Worm (Caenorhabditis elegans) whole organism, late embryonic: ENCODE data around the gene F10E7.11.

Experiments
- K09A11.1 ChIP-seq: sonication (generic microtip); optimal IDR thresholded peaks from 2 replicates; lab custom pipeline; 2017; ENCODE audit warnings: antibody characterized with exemption, mild to moderate bottlenecking, missing genetic modification characterization, missing compliant biosample characterization; ENCODE audit not compliant: insufficient read depth
- ama-1 ChIP-seq: fragments of 150-350 bp; optimal IDR thresholded peaks from 2 replicates; lab custom pipeline; 2014
- ceh-14 ChIP-seq: sonication (generic microtip); optimal IDR thresholded peaks from 2 replicates; lab custom pipeline; 2016; ENCODE audit warnings: missing genotype, missing genetic modification characterization, missing compliant biosample characterization
- ceh-18 ChIP-seq: sonication (generic microtip); optimal IDR thresholded peaks from 2 replicates; lab custom pipeline; 2016; ENCODE audit warnings: missing genetic modification characterization, missing compliant biosample characterization
- ceh-19 ChIP-seq: fragments of 200-800 bp; sonication (Bioruptor generic); optimal IDR thresholded peaks from 2 replicates; lab custom pipeline; 2018; ENCODE audit warnings: mild to moderate bottlenecking, missing genetic modification characterization, missing compliant biosample characterization
- ceh-2 ChIP-seq: sonication (generic microtip); optimal IDR thresholded peaks from 2 replicates; lab custom pipeline; 2016; ENCODE audit warnings: missing genotype, missing genetic modification characterization, missing compliant biosample characterization
- ceh-22 ChIP-seq: sonication (generic microtip); optimal IDR thresholded peaks from 2 replicates; lab custom pipeline; 2017; ENCODE audit warnings: missing biosample characterization, missing genetic modification characterization
- ceh-31 ChIP-seq: sonication (generic microtip); optimal IDR thresholded peaks from 2 replicates; lab custom pipeline; 2016; ENCODE audit warnings: missing genetic modification characterization, missing compliant biosample characterization
- ceh-34 ChIP-seq: sonication (generic microtip); optimal IDR thresholded peaks from 2 replicates; lab custom pipeline; 2016; ENCODE audit warnings: mild to moderate bottlenecking, missing genetic modification characterization, missing compliant biosample characterization
- elt-2 ChIP-seq: sonication (generic microtip); optimal IDR thresholded peaks from 2 replicates; lab custom pipeline; 2016; ENCODE audit warnings: missing genetic modification reagents, missing genetic modification characterization, missing compliant biosample characterization
- ets-4 ChIP-seq: sonication (generic microtip); optimal IDR thresholded peaks from 2 replicates; lab custom pipeline; 2016; ENCODE audit warnings: missing genetic modification characterization, missing compliant biosample characterization
- eyg-1 ChIP-seq: sonication (generic microtip); optimal IDR thresholded peaks from 2 replicates; lab custom pipeline; 2016; ENCODE audit warnings: missing genotype, missing genetic modification characterization, missing compliant biosample characterization
- hlh-15 ChIP-seq: sonication (generic microtip); optimal IDR thresholded peaks from 2 replicates; lab custom pipeline; 2016; ENCODE audit warnings: missing genetic modification characterization, missing compliant biosample characterization
- hlh-30 ChIP-seq: sonication (generic microtip); optimal IDR thresholded peaks from 2 replicates; lab custom pipeline; 2017; ENCODE audit warnings: antibody characterized with exemption, missing genetic modification characterization, missing compliant biosample characterization; ENCODE audit not compliant: insufficient read depth
- hlh-6 ChIP-seq: sonication (generic microtip); optimal IDR thresholded peaks from 2 replicates; lab custom pipeline; 2016; ENCODE audit warnings: missing genotype, missing genetic modification characterization, missing compliant biosample characterization
- lin-11 ChIP-seq: fragments of 200-800 bp; sonication (Bioruptor generic); optimal IDR thresholded peaks from 2 replicates; lab custom pipeline; 2018; ENCODE audit warnings: mild to moderate bottlenecking, missing genetic modification characterization, missing compliant biosample characterization
- madf-2 ChIP-seq: sonication (generic microtip); optimal IDR thresholded peaks from 2 replicates; lab custom pipeline; 2017; ENCODE audit warnings: missing genetic modification characterization, missing compliant biosample characterization
- mec-3 ChIP-seq: sonication (generic microtip); optimal IDR thresholded peaks from 2 replicates; lab custom pipeline; 2016; ENCODE audit warnings: borderline replicate concordance, missing genetic modification characterization, missing compliant biosample characterization
- nfya-1 ChIP-seq: sonication (generic microtip); optimal IDR thresholded peaks from 2 replicates; lab custom pipeline; 2017; ENCODE audit warnings: missing genetic modification characterization, mild to moderate bottlenecking, missing compliant biosample characterization, antibody characterized with exemption, moderate library complexity
- nhr-11 ChIP-seq: fragments of 150-350 bp; optimal IDR thresholded peaks from 2 replicates; lab custom pipeline; 2014; ENCODE audit warnings: missing biosample characterization, missing genetic modification characterization
- odd-2 ChIP-seq: sonication (generic microtip); optimal IDR thresholded peaks from 2 replicates; lab custom pipeline; 2017; ENCODE audit warnings: antibody characterized with exemption, mild to moderate bottlenecking, missing genetic modification characterization, missing compliant biosample characterization
- pag-3 ChIP-seq: sonication (generic microtip); optimal IDR thresholded peaks from 2 replicates; lab custom pipeline; 2016; ENCODE audit warnings: missing compliant biosample characterization, missing genetic modification characterization, borderline replicate concordance
- pax-1 ChIP-seq: fragments of 150-350 bp; optimal IDR thresholded peaks from 2 replicates; lab custom pipeline; 2014; ENCODE audit warnings: missing biosample characterization, missing genetic modification characterization
- pqm-1 ChIP-seq: sonication (generic microtip); optimal IDR thresholded peaks from 2 replicates; lab custom pipeline; 2016; ENCODE audit warnings: missing genetic modification characterization, missing compliant biosample characterization
- sdc-2 ChIP-seq: sonication (generic microtip); optimal IDR thresholded peaks from 2 replicates; lab custom pipeline; 2016; ENCODE audit warnings: missing genotype, missing genetic modification characterization, missing compliant biosample characterization
- sox-2 ChIP-seq: fragments of 200-800 bp; sonication (Bioruptor generic); IDR thresholded peaks from 2 replicates; pipeline ENCODE4 v1.3.6; 2022; ENCODE audit warnings: missing genetic modification reagents, missing genetic modification characterization, missing compliant biosample characterization
- syd-9 ChIP-seq: sonication (generic microtip); optimal IDR thresholded peaks from 2 replicates; lab custom pipeline; 2016; ENCODE audit warnings: mild to moderate bottlenecking, missing genetic modification characterization, moderate library complexity, missing compliant biosample characterization
- tbx-2 ChIP-seq: sonication (generic microtip); optimal IDR thresholded peaks from 2 replicates; lab custom pipeline; 2016; ENCODE audit warnings: missing genetic modification characterization, missing compliant biosample characterization
- tbx-7 ChIP-seq: sonication (generic microtip); optimal IDR thresholded peaks from 2 replicates; lab custom pipeline; 2016; ENCODE audit warnings: missing genotype, missing genetic modification characterization, missing compliant biosample characterization
- ttx-3 ChIP-seq: sonication (generic microtip); optimal IDR thresholded peaks from 2 replicates; lab custom pipeline; 2016; ENCODE audit warnings: missing genetic modification reagents, missing genetic modification characterization, missing compliant biosample characterization
- unc-3 ChIP-seq, 2 experiments: fragments of 200-800 bp in 1 of 2; sonication (Bioruptor generic) in 1 of 2; sonication (generic microtip) in 1 of 2; conservative IDR thresholded peaks in 1 of 2; optimal IDR thresholded peaks in 1 of 2; 2 replicates each; pipeline versions ENCODE4 v1.3.6 to Lab custom; 2016 to 2022; ENCODE audit warnings: missing compliant biosample characterization in 2 of 2, missing genetic modification characterization in 2 of 2, missing genetic modification reagents in 1 of 2
- unc-55 ChIP-seq: sonication (generic microtip); optimal IDR thresholded peaks from 2 replicates; lab custom pipeline; 2017; ENCODE audit warnings: missing biosample characterization, missing genetic modification reagents, missing genetic modification characterization
- ztf-16 ChIP-seq: sonication (generic microtip); optimal IDR thresholded peaks from 2 replicates; lab custom pipeline; 2017; ENCODE audit warnings: missing genetic modification characterization, missing compliant biosample characterization

Gene F10E7.11

ce11 chrII:7146240-7146639, 23.5 kb upstream of the F10E7.11 start:
- TF ChIP-seq odd-2 (tag; lab: Kevin White, UChicago) (no peak), ttx-3 (tag; lab: Kevin White, UChicago) (no peak)
- TF ChIP-seq, all 69 proteins: peak for 0

- TF ChIP-seq ceh-34 (tag; lab: Kevin White, UChicago) (no peak), odd-2 (tag; lab: Kevin White, UChicago) (no peak), K09A11.1 (tag; lab: Kevin White, UChicago) (no peak), madf-2 (no peak), ceh-18 (no peak), elt-2 (tag; lab: Kevin White, UChicago) (no peak), nhr-11 (tag; lab: Kevin White, UChicago) (no peak), hlh-30 (no peak), ceh-2 (tag; lab: Kevin White, UChicago) (no peak), sdc-2 (tag; lab: Kevin White, UChicago) (no peak), lin-11 (tag; lab: Kevin White, UChicago) (no peak), sox-2 (GFP tag; lab: Robert Waterston, UW) (no peak), ceh-19 (GFP tag; lab: Kevin White, UChicago) (no peak)
These were observed 21.6 kb upstream of the F10E7.11 start, which contains the start of gene npr-31 for ce11 chrII:7144307-7144706. Gene npr-31 (plus strand): TSS chrII:7144607.

ce11 chrII:7139064-7139463, 16.4 kb upstream of the F10E7.11 start:
- no peak for TF ChIP-seq mec-3
- TF ChIP-seq elt-2 (tag; lab: Kevin White, UChicago), result peak; percentile 74

- TF ChIP-seq ceh-22 (tag; lab: Kevin White, UChicago), result no peak
- TF ChIP-seq ceh-18, result no peak
- no peak for TF ChIP-seq ztf-16 (tag; lab: Kevin White, UChicago)
- no peak for TF ChIP-seq hlh-15 (tag; lab: Kevin White, UChicago)
- TF ChIP-seq ets-4 (tag; lab: Kevin White, UChicago), result no peak
- no peak for TF ChIP-seq elt-2 (tag; lab: Kevin White, UChicago)
- TF ChIP-seq nfya-1, result peak; percentile 4
These were observed 9.4 kb upstream of the F10E7.11 start, which contains the start of the genes T07F8.4 and gld-3 for ce11 chrII:7131871-7132693. Gene T07F8.4 (minus strand): TSS chrII:7132032. Gene gld-3 (plus strand): TSS chrII:7132643.

- TF ChIP-seq tbx-7 (no peak), hlh-30 (no peak), pax-1 (tag; lab: Kevin White, UChicago) (no peak), unc-3 (GFP tag; conservative IDR thresholded peaks at IDR 0.05; lab: Robert Waterston, UW) (no peak), unc-3 (tag; optimal IDR thresholded peaks at IDR 0.05; lab: Kevin White, UChicago) (no peak), ttx-3 (tag; lab: Kevin White, UChicago) (no peak), syd-9 (no peak), madf-2 (no peak), unc-55 (GFP tag; lab: Kevin White, UChicago) (no peak), hlh-15 (tag; lab: Kevin White, UChicago) (no peak), ceh-31 (tag; lab: Kevin White, UChicago) (no peak), mec-3 (no peak), ama-1 (lab: Kevin White, UChicago) (no peak), hlh-6 (no peak)
These were observed 3.8 kb upstream of the F10E7.11 start, which contains the start of gene F10E7.1 for ce11 chrII:7126457-7126856. Gene F10E7.1 (plus strand): TSS chrII:7126757.

- TF ChIP-seq pqm-1 (tag; lab: Kevin White, UChicago) (no peak), pag-3 (tag; lab: Kevin White, UChicago) (no peak), ceh-14 (no peak), eyg-1 (no peak), ceh-22 (tag; lab: Kevin White, UChicago) (no peak), nfya-1 (no peak), tbx-2 (tag; lab: Kevin White, UChicago) (no peak)
These were observed 865 bp downstream of the F10E7.11 start, which contains the start of gene F10E7.2 for ce11 chrII:7121762-7122292. Gene F10E7.2 (plus strand): TSS chrII:7122242.
